Worm (Caenorhabditis elegans) whole organism, L2 larva: ENCODE measurements around the gene pals-16.
A peak's percentile ranks its signal among the peaks of the same experiment; 100 is the strongest.
"Not testable (repeated sequence)": the region's sequence is repeated elsewhere in the genome, so short reads cannot be mapped to it uniquely, and the experiment has no call there.

ENCODE experiments used
- C34F6.9 ChIP-seq: fragments of 150-350 bp; optimal IDR thresholded peaks from 2 replicates; lab custom pipeline; 2014; ENCODE audit warnings: missing biosample characterization, missing genetic modification characterization
- F13H6.1 ChIP-seq: sonication (generic microtip); optimal IDR thresholded peaks from 2 replicates; lab custom pipeline; 2016; ENCODE audit warnings: missing genetic modification characterization, missing compliant biosample characterization
- Y55F3AM.14 ChIP-seq: fragments of 200-800 bp; sonication (Bioruptor generic); optimal IDR thresholded peaks from 2 replicates; lab custom pipeline; 2018; ENCODE audit warnings: mild to moderate bottlenecking, missing genetic modification characterization, missing compliant biosample characterization
- aly-2 ChIP-seq: fragments of 150-350 bp; optimal IDR thresholded peaks from 2 replicates; lab custom pipeline; 2014; ENCODE audit warnings: missing biosample characterization, missing genetic modification characterization
- blmp-1 ChIP-seq: sonication (generic microtip); optimal IDR thresholded peaks from 2 replicates; lab custom pipeline; 2017; ENCODE audit warnings: missing genetic modification characterization, mild to moderate bottlenecking, missing compliant biosample characterization, antibody characterized with exemption, moderate library complexity; ENCODE audit not compliant: insufficient read depth
- ceh-16 ChIP-seq: fragments of 150-350 bp; optimal IDR thresholded peaks from 2 replicates; lab custom pipeline; 2014; ENCODE audit warnings: missing biosample characterization, missing genetic modification characterization
- ceh-82 ChIP-seq: fragments of 150-350 bp; optimal IDR thresholded peaks from 2 replicates; lab custom pipeline; 2014; ENCODE audit warnings: missing biosample characterization, missing genetic modification characterization
- dmd-4 ChIP-seq: sonication (generic microtip); optimal IDR thresholded peaks from 2 replicates; lab custom pipeline; 2017; ENCODE audit warnings: missing biosample characterization, missing genetic modification characterization
- elt-3 ChIP-seq: sonication (generic microtip); optimal IDR thresholded peaks from 2 replicates; lab custom pipeline; 2017; ENCODE audit warnings: missing biosample characterization, missing genetic modification characterization
- fos-1 ChIP-seq: fragments of 150-350 bp; optimal IDR thresholded peaks from 2 replicates; lab custom pipeline; 2014; ENCODE audit warnings: missing biosample characterization, missing genetic modification characterization
- gmeb-1 ChIP-seq: fragments of 150-350 bp; optimal IDR thresholded peaks from 2 replicates; lab custom pipeline; 2014; ENCODE audit warnings: missing biosample characterization, missing genetic modification characterization
- lin-11 ChIP-seq: fragments of 150-350 bp; sonication (generic microtip); optimal IDR thresholded peaks from 2 replicates; lab custom pipeline; 2014; ENCODE audit warnings: missing biosample characterization, missing genetic modification characterization, inconsistent platforms, mixed read lengths
- lin-13 ChIP-seq: fragments of 150-350 bp; optimal IDR thresholded peaks from 2 replicates; lab custom pipeline; 2014; ENCODE audit warnings: missing biosample characterization, missing genetic modification reagents, missing genetic modification characterization
- mab-5 ChIP-seq: fragments of 150-350 bp; optimal IDR thresholded peaks from 2 replicates; lab custom pipeline; 2014; ENCODE audit warnings: missing biosample characterization, missing genetic modification characterization
- mdl-1 ChIP-seq, 2 experiments: fragments of 150-350 bp in 1 of 2; sonication (generic microtip) in 1 of 2; optimal IDR thresholded peaks; 2 replicates each; lab custom pipeline; 2017; ENCODE audit warnings: missing biosample characterization in 2 of 2, missing genetic modification characterization in 2 of 2
- nhr-11 ChIP-seq: fragments of 150-350 bp; optimal IDR thresholded peaks from 2 replicates; lab custom pipeline; 2014; ENCODE audit warnings: missing biosample characterization, missing genetic modification characterization
- nhr-129 ChIP-seq: fragments of 150-350 bp; optimal IDR thresholded peaks from 2 replicates; lab custom pipeline; 2014; ENCODE audit warnings: missing biosample characterization, missing genetic modification characterization
- nhr-21 ChIP-seq: fragments of 150-350 bp; optimal IDR thresholded peaks from 2 replicates; lab custom pipeline; 2014; ENCODE audit warnings: missing biosample characterization, missing genetic modification characterization
- nhr-237 ChIP-seq: fragments of 150-350 bp; optimal IDR thresholded peaks from 2 replicates; lab custom pipeline; 2014; ENCODE audit warnings: missing biosample characterization, missing genetic modification characterization
- nhr-25 ChIP-seq: fragments of 150-350 bp; sonication (generic microtip); optimal IDR thresholded peaks from 3 replicates; lab custom pipeline; 2014; ENCODE audit warnings: missing biosample characterization, missing genetic modification characterization
- nhr-77 ChIP-seq: fragments of 150-350 bp; optimal IDR thresholded peaks from 2 replicates; lab custom pipeline; 2014; ENCODE audit warnings: missing biosample characterization, missing genetic modification characterization
- peb-1 ChIP-seq: fragments of 150-350 bp; optimal IDR thresholded peaks from 2 replicates; lab custom pipeline; 2014; ENCODE audit warnings: missing biosample characterization, missing genetic modification characterization
- sma-9 ChIP-seq, 2 experiments: fragments of 150-350 bp in 1 of 2; sonication (generic microtip) in 1 of 2; optimal IDR thresholded peaks; 2 replicates each; lab custom pipeline; 2014 to 2016; ENCODE audit warnings: missing genetic modification characterization in 2 of 2, mild to moderate bottlenecking in 1 of 2, missing biosample characterization in 1 of 2, missing compliant biosample characterization in 1 of 2, missing genetic modification reagents in 1 of 2, moderate library complexity in 1 of 2
- snpc-4 ChIP-seq: fragments of 150-350 bp; optimal IDR thresholded peaks from 2 replicates; lab custom pipeline; 2014; ENCODE audit warnings: missing biosample characterization, missing genetic modification characterization
- unc-39 ChIP-seq: fragments of 150-350 bp; optimal IDR thresholded peaks from 2 replicates; lab custom pipeline; 2014; ENCODE audit warnings: missing biosample characterization, missing genetic modification characterization
- unc-55 ChIP-seq: fragments of 150-350 bp; sonication (generic microtip); optimal IDR thresholded peaks from 3 replicates; lab custom pipeline; 2014; ENCODE audit warnings: missing biosample characterization, missing genetic modification reagents, missing genetic modification characterization
- unc-62 ChIP-seq: fragments of 150-350 bp; optimal IDR thresholded peaks from 2 replicates; lab custom pipeline; 2014; ENCODE audit warnings: missing biosample characterization, missing genetic modification reagents, missing genetic modification characterization
- zag-1 ChIP-seq: fragments of 150-350 bp; optimal IDR thresholded peaks from 2 replicates; lab custom pipeline; 2014; ENCODE audit warnings: missing biosample characterization, missing genetic modification characterization
- ztf-1 ChIP-seq: fragments of 200-800 bp; sonication (Bioruptor generic); conservative IDR thresholded peaks from 2 replicates; pipeline ENCODE4 v1.3.6; 2022; ENCODE audit warnings: missing genetic modification characterization, missing compliant biosample characterization
- ztf-4 ChIP-seq: fragments of 150-350 bp; optimal IDR thresholded peaks from 2 replicates; lab custom pipeline; 2014; ENCODE audit warnings: missing biosample characterization, missing genetic modification characterization

Gene pals-16

ce11 chrIII:1375491-1375890 is 24.3 kb upstream of the pals-16 start, which contains the start of gene Y82E9BR.10:
Y82E9BR.10 (minus strand) TSS chrIII:1375591.
- TF ChIP-seq mdl-1 (tag; optimal IDR thresholded peaks at IDR 0.05; lab: Kevin White, UChicago); mab-5 (tag; lab: Kevin White, UChicago); snpc-4 (tag; lab: Kevin White, UChicago): not testable (repeated sequence)

DNA sequence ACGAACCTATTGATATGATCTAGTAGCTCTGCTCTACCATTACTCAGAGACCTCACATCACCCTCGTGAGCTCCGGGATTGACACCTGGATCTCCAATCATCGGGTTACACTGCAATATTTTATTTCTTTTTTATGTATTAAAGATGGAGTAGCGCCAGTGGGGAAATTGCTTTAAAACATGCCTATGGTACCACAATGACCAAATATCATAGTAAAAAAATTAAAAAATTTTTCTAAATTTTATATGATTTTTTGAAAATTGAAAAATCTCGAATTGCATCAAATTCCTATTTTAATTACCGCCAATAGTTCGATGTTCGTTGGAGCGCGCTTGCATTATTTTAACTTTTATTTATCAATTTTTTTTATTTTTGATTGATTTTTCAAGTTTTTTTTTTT is 21.9 kb upstream of the pals-16 start, which contains the start of gene pals-40:
Gene pals-40, minus strand, starts transcription at position 101 of the 400 bp plus-strand sequence.
- TF ChIP-seq unc-62 (GFP tag; lab: Kevin White, UChicago); nhr-237 (tag; lab: Kevin White, UChicago); blmp-1: not testable (repeated sequence)

- no peak for TF ChIP-seq F13H6.1
- no peak for TF ChIP-seq nhr-25 (tag; lab: Kevin White, UChicago)
- no peak for TF ChIP-seq ztf-4
- TF ChIP-seq lin-11 (tag; lab: Kevin White, UChicago): no peak
- TF ChIP-seq nhr-21 (tag; lab: Kevin White, UChicago): no peak
- no peak for TF ChIP-seq C34F6.9
- no peak for TF ChIP-seq dmd-4
- no peak for TF ChIP-seq blmp-1
- TF ChIP-seq mdl-1 (tag; optimal IDR thresholded peaks at IDR 0.05; lab: Kevin White, UChicago): no peak
- TF ChIP-seq nhr-11 (tag; lab: Kevin White, UChicago): no peak
- TF ChIP-seq nhr-77 (tag; lab: Kevin White, UChicago): no peak
- no peak for TF ChIP-seq elt-3 (tag; lab: Kevin White, UChicago)
- TF ChIP-seq aly-2: no peak
- TF ChIP-seq ceh-82 (tag; lab: Kevin White, UChicago): no peak
- no peak for TF ChIP-seq gmeb-1 (tag; lab: Kevin White, UChicago)
- no peak for TF ChIP-seq Y55F3AM.14 (GFP tag; lab: Kevin White, UChicago)
- no peak for TF ChIP-seq ztf-1 (GFP tag; lab: Robert Waterston, UW)
These were observed 19.1 kb upstream of the pals-16 start, which contains the start of the genes pals-21 and Y82E9BR.6 for ce11 chrIII:1380535-1381274. pals-21 (minus strand) TSS chrIII:1380635. Y82E9BR.6 (plus strand) TSS chrIII:1381224.

ce11 chrIII:1383483-1383882 is 16.3 kb upstream of the pals-16 start:
- TF ChIP-seq nhr-129 (tag; lab: Kevin White, UChicago) (no peak), sma-9 (GFP tag; optimal IDR thresholded peaks at IDR 0.05; lab: Kevin White, UChicago) (no peak), sma-9 (tag; optimal IDR thresholded peaks at IDR 0.05; lab: Kevin White, UChicago) (no peak), mab-5 (tag; lab: Kevin White, UChicago) (no peak), elt-3 (tag; lab: Kevin White, UChicago) (no peak), zag-1 (tag; lab: Kevin White, UChicago) (no peak), unc-55 (GFP tag; lab: Kevin White, UChicago) (no peak), ztf-4 (no peak), dmd-4 (no peak), lin-13 (GFP tag; lab: Kevin White, UChicago) (no peak), unc-39 (tag; lab: Kevin White, UChicago) (no peak), mdl-1 (tag; optimal IDR thresholded peaks at IDR 0.05; lab: Kevin White, UChicago) (no peak), nhr-11 (tag; lab: Kevin White, UChicago) (no peak), peb-1 (tag; lab: Kevin White, UChicago) (no peak), C34F6.9 (no peak)
- TF ChIP-seq, all 48 proteins: peak for 0

- TF ChIP-seq gmeb-1 (tag; lab: Kevin White, UChicago) (peak; percentile 4), sma-9 (GFP tag; optimal IDR thresholded peaks at IDR 0.05; lab: Kevin White, UChicago) (no peak), sma-9 (tag; optimal IDR thresholded peaks at IDR 0.05; lab: Kevin White, UChicago) (no peak), fos-1 (tag; lab: Kevin White, UChicago) (peak; percentile 87)
These were observed 15.7 kb upstream of the pals-16 start, which contains the start of the genes fbxa-138 and Y82E9BR.5 for ce11 chrIII:1384092-1384491. fbxa-138 (minus strand) TSS chrIII:1384252. Y82E9BR.5 (plus strand) TSS chrIII:1384370.

DNA sequence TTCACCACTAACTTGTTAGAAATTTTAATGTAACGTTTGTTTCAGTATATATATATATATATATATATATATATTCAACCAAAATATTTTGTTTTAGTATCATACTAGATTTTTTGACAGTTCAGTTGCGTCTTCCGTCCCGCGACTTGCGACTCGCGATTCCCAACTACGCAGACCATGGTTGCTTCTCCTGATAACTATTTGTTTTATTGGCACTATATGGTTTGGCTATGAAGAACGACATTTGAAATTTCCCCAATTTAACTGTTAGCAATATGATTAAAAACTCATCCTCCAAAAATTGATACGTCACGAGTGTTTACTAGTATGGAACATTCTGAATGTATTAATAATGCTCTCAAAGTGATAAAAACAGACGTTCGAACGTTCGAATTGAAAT is 15.1 kb upstream of the pals-16 start:
- TF ChIP-seq aly-2 (no peak), snpc-4 (tag; lab: Kevin White, UChicago) (no peak), lin-11 (tag; lab: Kevin White, UChicago) (no peak), zag-1 (tag; lab: Kevin White, UChicago) (no peak), fos-1 (tag; lab: Kevin White, UChicago) (peak; percentile 32), ceh-16 (no peak)
